Fruit fly (Drosophila melanogaster): ENCODE data around the gene CG14323.
A peak's percentile ranks its signal among the peaks of the same experiment; 100 is the strongest.

Gene CG14323

dm6 chr3R:17611836-17612235 is 10.1 kb downstream of the CG14323 start:
- TF ChIP-seq esn (GFP tag; optimal IDR thresholded peaks at IDR 0.05) (no peak), Eip78C (GFP tag) (peak; percentile 45)

- TF ChIP-seq dac (GFP tag; optimal IDR thresholded peaks at IDR 0.05) (no peak), Sox102F (GFP tag; optimal IDR thresholded peaks at IDR 0.05) (no peak), Ets21C (GFP tag; optimal IDR thresholded peaks at IDR 0.05) (no peak), CG9139 (GFP tag; optimal IDR thresholded peaks at IDR 0.05) (no peak), fd59A (GFP tag; optimal IDR thresholded peaks at IDR 0.05) (no peak)
Observed at dm6 chr3R:17611411-17611810, 10.5 kb downstream of the CG14323 start, which contains the start of gene Edg91. TSS of gene Edg91 (minus strand) at chr3R:17611511.

dm6 chr3R:17609059-17609458 is 12.9 kb downstream of the CG14323 start, which contains the start of gene CG14329:
TSS of gene CG14329 (plus strand) at chr3R:17609359.
- no peak for TF ChIP-seq CG11902 (GFP tag; optimal IDR thresholded peaks at IDR 0.05)
- no peak for TF ChIP-seq salr (GFP tag; optimal IDR thresholded peaks at IDR 0.05)
- TF ChIP-seq CG7368 (GFP tag; optimal IDR thresholded peaks at IDR 0.05), result no peak
- TF ChIP-seq CG10631 (GFP tag; optimal IDR thresholded peaks at IDR 0.05), result no peak
- no peak for TF ChIP-seq fd59A (GFP tag; optimal IDR thresholded peaks at IDR 0.05)

- TF ChIP-seq Eip78C (GFP tag) (peak; percentile 33), fkh (GFP tag; optimal IDR thresholded peaks at IDR 0.05) (peak; percentile 77), Hr39 (GFP tag; optimal IDR thresholded peaks at IDR 0.05) (no peak), acj6 (GFP tag; optimal IDR thresholded peaks at IDR 0.05) (no peak), CG7368 (GFP tag; optimal IDR thresholded peaks at IDR 0.05) (no peak), CG10669 (GFP tag; optimal IDR thresholded peaks at IDR 0.05) (no peak), achi (GFP tag; optimal IDR thresholded peaks at IDR 0.05) (no peak), CG34406 (GFP tag; optimal IDR thresholded peaks at IDR 0.05) (no peak), CG6808 (GFP tag; optimal IDR thresholded peaks at IDR 0.05) (no peak), Blimp-1 (GFP tag; optimal IDR thresholded peaks at IDR 0.05) (no peak), Smox (GFP tag; optimal IDR thresholded peaks at IDR 0.05) (no peak)
Observed at dm6 chr3R:17605872-17606271, 16.0 kb downstream of the CG14323 start, which contains the start of gene sll. TSS of gene sll (plus strand) at chr3R:17606106.

dm6 chr3R:17604880-17605667 is 16.8 kb downstream of the CG14323 start:
- TF ChIP-seq CG34406 (GFP tag; optimal IDR thresholded peaks at IDR 0.05), result no peak
- TF ChIP-seq CG11902 (GFP tag; optimal IDR thresholded peaks at IDR 0.05), result no peak
- no peak for TF ChIP-seq CG3032 (tag; optimal IDR thresholded peaks at IDR 0.05)
- TF ChIP-seq Eip78C (GFP tag), result peak; percentile 9
- peak; percentile 30 to 36 for TF ChIP-seq ss (GFP tag; optimal IDR thresholded peaks at IDR 0.05)

- peak; percentile 50 for TF ChIP-seq CG4318 (GFP tag; optimal IDR thresholded peaks at IDR 0.05)
- TF ChIP-seq CG10669 (GFP tag; optimal IDR thresholded peaks at IDR 0.05), result peak; percentile 66
- peak; percentile 36 for TF ChIP-seq acj6 (GFP tag; optimal IDR thresholded peaks at IDR 0.05)
- TF ChIP-seq Ets21C (GFP tag; optimal IDR thresholded peaks at IDR 0.05), result no peak
- TF ChIP-seq fd59A (GFP tag; optimal IDR thresholded peaks at IDR 0.05), result peak; percentile 33
- peak; percentile 24; the same call in 1 of the 2 replicates for TF ChIP-seq CG11294 (GFP tag; IDR thresholded peaks at IDR 0.05)
- no peak for TF ChIP-seq Hr38 (GFP tag; optimal IDR thresholded peaks at IDR 0.05)
- no peak for TF ChIP-seq CG8319 (GFP tag; optimal IDR thresholded peaks at IDR 0.05)
- TF ChIP-seq Smox (GFP tag; optimal IDR thresholded peaks at IDR 0.05), result peak; percentile 43
- peak; percentile 65 for TF ChIP-seq CG6808 (GFP tag; optimal IDR thresholded peaks at IDR 0.05)
- TF ChIP-seq esn (GFP tag; optimal IDR thresholded peaks at IDR 0.05), result no peak
- TF ChIP-seq salr (GFP tag; optimal IDR thresholded peaks at IDR 0.05), result peak in 1 of 2 experiments; percentile 39
- peak; percentile 43 for TF ChIP-seq Sox102F (GFP tag; optimal IDR thresholded peaks at IDR 0.05)
- peak; percentile 45 for TF ChIP-seq svp (GFP tag)
- TF ChIP-seq spab (GFP tag; optimal IDR thresholded peaks at IDR 0.05), result peak; percentile 61
- TF ChIP-seq CG6854 (GFP tag; optimal IDR thresholded peaks at IDR 0.05), result no peak
- TF ChIP-seq net (GFP tag; optimal IDR thresholded peaks at IDR 0.05), result peak; percentile 25
- TF ChIP-seq CG11902 (GFP tag; optimal IDR thresholded peaks at IDR 0.05), result peak; percentile 11
- peak; percentile 20 for TF ChIP-seq Blimp-1 (GFP tag; optimal IDR thresholded peaks at IDR 0.05)
- TF ChIP-seq Gug (GFP tag; IDR thresholded peaks at IDR 0.05), result no peak
- peak; percentile 28 to 75 for TF ChIP-seq ss (GFP tag; optimal IDR thresholded peaks at IDR 0.05)
- TF ChIP-seq lz (GFP tag; optimal IDR thresholded peaks at IDR 0.05), result no peak
- peak; percentile 19 for TF ChIP-seq CG9139 (GFP tag; optimal IDR thresholded peaks at IDR 0.05)
- peak; percentile 64 for TF ChIP-seq vri (GFP tag; optimal IDR thresholded peaks at IDR 0.05)
- TF ChIP-seq CG3919 (GFP tag; optimal IDR thresholded peaks at IDR 0.05), result peak; percentile 21
- peak; percentile 2 for TF ChIP-seq Hr39 (GFP tag; optimal IDR thresholded peaks at IDR 0.05)
- peak; percentile 12 for TF ChIP-seq Sox14 (GFP tag; optimal IDR thresholded peaks at IDR 0.05)
- TF ChIP-seq CG6163 (GFP tag; IDR thresholded peaks at IDR 0.05), result no peak
Observed at dm6 chr3R:17604198-17604879, 17.6 kb downstream of the CG14323 start.

Data from whole organism, prepupa.